Fruit fly (Drosophila melanogaster): ENCODE measurements around the gene CG14218.

Gene CG14218

DNA sequence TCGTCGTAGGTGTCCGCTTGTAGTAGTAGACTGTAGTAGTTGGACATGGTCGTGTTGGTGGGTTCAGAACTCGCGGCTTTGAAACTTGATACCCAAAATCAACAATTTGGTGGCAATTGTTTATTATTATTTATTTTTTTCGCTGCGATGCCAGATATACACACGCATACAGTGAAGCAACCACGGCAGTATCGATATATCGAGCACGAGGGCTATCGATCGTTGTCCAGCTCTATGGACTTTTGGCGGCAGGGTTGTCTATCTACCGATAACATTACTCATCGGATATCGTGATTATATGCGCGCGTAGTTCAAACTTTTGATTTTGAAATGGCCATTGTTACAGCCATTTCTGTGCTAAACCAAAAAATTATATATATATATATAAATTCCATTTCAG is 19.9 kb upstream of the CG14218 start, which contains the start of gene CG14220 (continued):
- TF ChIP-seq CG10543 (GFP tag; optimal IDR thresholded peaks at IDR 0.05), result peak; percentile 32
- TF ChIP-seq CG2202 (tag; optimal IDR thresholded peaks at IDR 0.05), result no peak
- no peak for TF ChIP-seq CG3838 (GFP tag; optimal IDR thresholded peaks at IDR 0.05)
- peak; percentile 87 for TF ChIP-seq knrl (GFP tag; IDR thresholded peaks at IDR 0.05; ENCODE audit: partially characterized antibody)
- peak; percentile 4 for TF ChIP-seq dm (GFP tag; optimal IDR thresholded peaks at IDR 0.05)
- peak; percentile 87 for TF ChIP-seq Med (GFP tag)
- TF ChIP-seq CG9876 (GFP tag; optimal IDR thresholded peaks at IDR 0.05), result no peak
- no peak for TF ChIP-seq HLH3B (GFP tag; IDR thresholded peaks at IDR 0.05)
- TF ChIP-seq CG2199 (GFP tag; IDR thresholded peaks at IDR 0.05), result no peak
- peak; percentile 81 for TF ChIP-seq CG15514 (GFP tag; optimal IDR thresholded peaks at IDR 0.05)
- TF ChIP-seq Mad (GFP tag; optimal IDR thresholded peaks at IDR 0.05), result peak; percentile 25
- TF ChIP-seq CG7271 (tag; optimal IDR thresholded peaks at IDR 0.05), result no peak
- no peak for TF ChIP-seq eve (GFP tag; optimal IDR thresholded peaks at IDR 0.05)
- peak; percentile 72 for TF ChIP-seq MBD-R2 (GFP tag; IDR thresholded peaks at IDR 0.05)
- TF ChIP-seq dimm (GFP tag; IDR thresholded peaks at IDR 0.05), result no peak
- no peak for TF ChIP-seq dmrt99B (tag; optimal IDR thresholded peaks at IDR 0.05)
- TF ChIP-seq Aef1 (GFP tag; IDR thresholded peaks at IDR 0.05), result no peak
- TF ChIP-seq tx (GFP tag; optimal IDR thresholded peaks at IDR 0.05), result no peak
- TF ChIP-seq CG33213 (GFP tag; optimal IDR thresholded peaks at IDR 0.05), result peak; percentile 64
- TF ChIP-seq Fer2 (tag; optimal IDR thresholded peaks at IDR 0.05), result no peak
- TF ChIP-seq gsb (GFP tag; IDR thresholded peaks at IDR 0.05), result no peak
- no peak for TF ChIP-seq chm (GFP tag; IDR thresholded peaks at IDR 0.05)
- no peak for TF ChIP-seq Dad (GFP tag; optimal IDR thresholded peaks at IDR 0.05)
- TF ChIP-seq Ada2b (GFP tag; IDR thresholded peaks at IDR 0.05), result no peak
- TF ChIP-seq ttk (GFP tag; IDR thresholded peaks at IDR 0.05), result no peak
- TF ChIP-seq ssp (GFP tag; IDR thresholded peaks at IDR 0.05), result no peak
- peak; percentile 12 for TF ChIP-seq Meics (GFP tag; optimal IDR thresholded peaks at IDR 0.05)
- TF ChIP-seq Poxn (GFP tag; IDR thresholded peaks at IDR 0.05), result no peak
- TF ChIP-seq Hsf (GFP tag; optimal IDR thresholded peaks at IDR 0.05), result no peak
- TF ChIP-seq B-H2 (GFP tag; optimal IDR thresholded peaks at IDR 0.05), result peak; percentile 37
- peak; percentile 90 for TF ChIP-seq CG14860 (GFP tag; IDR thresholded peaks at IDR 0.05; ENCODE audit: partially characterized antibody)
- TF ChIP-seq CG2889 (GFP tag; IDR thresholded peaks at IDR 0.05), result no peak
- TF ChIP-seq PHDP (tag; optimal IDR thresholded peaks at IDR 0.05), result peak; percentile 12
- TF ChIP-seq emc (GFP tag; optimal IDR thresholded peaks at IDR 0.05), result no peak
- TF ChIP-seq ato (GFP tag; IDR thresholded peaks at IDR 0.05; ENCODE audit: partially characterized antibody), result peak; percentile 94
- peak; percentile 94 for TF ChIP-seq nerfin-2 (GFP tag; IDR thresholded peaks at IDR 0.05; ENCODE audit: partially characterized antibody)
- TF ChIP-seq sisA (GFP tag; IDR thresholded peaks at IDR 0.05), result no peak
- TF ChIP-seq CG13894 (tag; optimal IDR thresholded peaks at IDR 0.05), result peak; percentile 40
- TF ChIP-seq CG13123 (GFP tag; optimal IDR thresholded peaks at IDR 0.05), result no peak
- no peak for TF ChIP-seq HLHmδ (GFP tag; optimal IDR thresholded peaks at IDR 0.05)
- TF ChIP-seq CG2712 (tag; optimal IDR thresholded peaks at IDR 0.05), result peak; percentile 41
- TF ChIP-seq CG10366 (GFP tag; IDR thresholded peaks at IDR 0.05), result no peak
- peak; percentile 90 for TF ChIP-seq Ets97D (GFP tag; optimal IDR thresholded peaks at IDR 0.05)
- no peak for TF ChIP-seq CG7556 (GFP tag; optimal IDR thresholded peaks at IDR 0.05)
- peak; percentile 96 for TF ChIP-seq HLH4C (GFP tag; IDR thresholded peaks at IDR 0.05; ENCODE audit: partially characterized antibody)
- TF ChIP-seq az2 (GFP tag; optimal IDR thresholded peaks at IDR 0.05), result no peak
- no peak for TF ChIP-seq caup (GFP tag; optimal IDR thresholded peaks at IDR 0.05; ENCODE audit: severe bottlenecking)
- no peak for TF ChIP-seq CG12942 (GFP tag; optimal IDR thresholded peaks at IDR 0.05)
- TF ChIP-seq Tbp (GFP tag; optimal IDR thresholded peaks at IDR 0.05), result no peak
- no peak for TF ChIP-seq Ets65A (GFP tag)
- TF ChIP-seq inv (GFP tag; IDR thresholded peaks at IDR 0.05; ENCODE audit: partially characterized antibody), result peak; percentile 87
- peak; percentile 90 for TF ChIP-seq CG42726 (GFP tag; IDR thresholded peaks at IDR 0.05; ENCODE audit: partially characterized antibody)

Data from whole organism, embryonic.